Fruit fly (Drosophila melanogaster): Measurements from ENCODE around the gene CG5592.
A peak's percentile ranks its signal among the peaks of the same experiment; 100 is the strongest.

The CG5592 gene

DNA sequence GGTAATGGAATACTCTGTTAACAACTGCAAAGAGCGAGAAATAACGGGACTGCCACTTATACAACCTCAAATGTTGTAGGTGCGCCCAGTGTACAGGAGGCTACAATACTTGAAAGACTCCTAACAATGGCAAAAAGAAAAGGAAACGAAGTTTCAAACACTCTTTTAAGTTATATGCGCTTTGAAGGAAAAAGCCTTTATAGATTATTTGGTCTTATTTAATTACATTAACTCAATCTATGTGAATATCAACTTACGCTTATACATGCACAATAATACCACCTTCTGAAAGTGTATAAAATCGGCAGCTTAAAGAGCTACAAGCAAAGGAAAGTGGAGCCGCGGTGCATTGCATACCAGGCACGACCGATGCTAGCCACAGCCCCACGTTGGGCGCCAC is 43.0 kb downstream of the CG5592 start:
- no peak for TF ChIP-seq CG6792 (GFP tag; optimal IDR thresholded peaks at IDR 0.05)
- no peak for TF ChIP-seq CG11902 (GFP tag; optimal IDR thresholded peaks at IDR 0.05)
- TF ChIP-seq CG8119 (GFP tag; IDR thresholded peaks at IDR 0.05) = peak; percentile 55; the same call in 2 of the 3 replicates
- TF ChIP-seq CG11294 (GFP tag; IDR thresholded peaks at IDR 0.05) = no peak
- TF ChIP-seq esn (GFP tag; optimal IDR thresholded peaks at IDR 0.05) = no peak
- no peak for TF ChIP-seq Sox102F (GFP tag; optimal IDR thresholded peaks at IDR 0.05)
- TF ChIP-seq vri (GFP tag; optimal IDR thresholded peaks at IDR 0.05) = no peak
- no peak for TF ChIP-seq Ets21C (GFP tag; optimal IDR thresholded peaks at IDR 0.05)
- no peak for TF ChIP-seq Eip78C (GFP tag)
- TF ChIP-seq Blimp-1 (GFP tag; optimal IDR thresholded peaks at IDR 0.05) = no peak
- TF ChIP-seq acj6 (GFP tag; optimal IDR thresholded peaks at IDR 0.05) = no peak
- TF ChIP-seq CG8632 (GFP tag; optimal IDR thresholded peaks at IDR 0.05) = no peak
- no peak for TF ChIP-seq CG10631 (GFP tag; optimal IDR thresholded peaks at IDR 0.05)
- TF ChIP-seq Eip93F (GFP tag; optimal IDR thresholded peaks at IDR 0.05) = no peak
- TF ChIP-seq OdsH (GFP tag; optimal IDR thresholded peaks at IDR 0.05) = no peak
- no peak for TF ChIP-seq fkh (GFP tag; optimal IDR thresholded peaks at IDR 0.05)
- TF ChIP-seq topi (GFP tag; optimal IDR thresholded peaks at IDR 0.05) = no peak
- TF ChIP-seq ss (GFP tag; optimal IDR thresholded peaks at IDR 0.05) = no peak
- no peak for TF ChIP-seq lz (GFP tag; optimal IDR thresholded peaks at IDR 0.05)
- TF ChIP-seq CG6808 (GFP tag; optimal IDR thresholded peaks at IDR 0.05) = no peak
- TF ChIP-seq CG34406 (GFP tag; optimal IDR thresholded peaks at IDR 0.05) = no peak
- TF ChIP-seq achi (GFP tag; optimal IDR thresholded peaks at IDR 0.05) = no peak
- no peak for TF ChIP-seq Hr38 (GFP tag; optimal IDR thresholded peaks at IDR 0.05)
- TF ChIP-seq Gug (GFP tag; IDR thresholded peaks at IDR 0.05) = no peak
- TF ChIP-seq svp (GFP tag) = no peak
- no peak for TF ChIP-seq dac (GFP tag; optimal IDR thresholded peaks at IDR 0.05)
- TF ChIP-seq fd59A (GFP tag; optimal IDR thresholded peaks at IDR 0.05) = no peak
- TF ChIP-seq CG6854 (GFP tag; optimal IDR thresholded peaks at IDR 0.05) = no peak
- TF ChIP-seq CG32006 (GFP tag; optimal IDR thresholded peaks at IDR 0.05) = peak; percentile 24
- TF ChIP-seq Hr39 (GFP tag; optimal IDR thresholded peaks at IDR 0.05) = no peak
- TF ChIP-seq CG9139 (GFP tag; optimal IDR thresholded peaks at IDR 0.05) = no peak
- no peak for TF ChIP-seq CG10669 (GFP tag; optimal IDR thresholded peaks at IDR 0.05)
- TF ChIP-seq Eip75B (GFP tag; optimal IDR thresholded peaks at IDR 0.05) = no peak
- TF ChIP-seq salr (GFP tag; optimal IDR thresholded peaks at IDR 0.05) = no peak
- peak; percentile 38; the same call in 1 of the 2 replicates for TF ChIP-seq CG15336 (GFP tag; IDR thresholded peaks at IDR 0.05)
- peak; percentile 50 for TF ChIP-seq Hr4 (GFP tag; optimal IDR thresholded peaks at IDR 0.05)

DNA sequence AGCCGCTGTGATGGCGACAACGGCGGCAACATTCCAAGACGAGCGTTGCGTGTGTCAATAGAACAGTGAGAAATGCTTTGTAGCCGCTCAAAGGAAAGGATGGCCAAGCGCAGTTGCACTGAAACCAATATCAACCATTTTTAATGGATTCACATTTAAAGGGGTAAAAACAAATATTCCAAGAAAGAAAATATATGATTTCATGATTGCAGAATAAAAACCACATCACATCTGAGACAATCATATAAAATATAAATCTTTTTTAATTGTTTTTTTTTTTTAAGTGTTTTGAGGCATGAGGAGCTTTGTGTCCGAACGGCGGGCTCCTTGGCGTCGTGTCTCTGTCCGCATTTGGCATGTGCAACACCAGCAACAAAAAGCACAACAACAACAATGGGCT is 43.6 kb downstream of the CG5592 start:
- TF ChIP-seq salr (GFP tag; optimal IDR thresholded peaks at IDR 0.05) = no peak
- no peak for TF ChIP-seq Sox15 (GFP tag; optimal IDR thresholded peaks at IDR 0.05)
- no peak for TF ChIP-seq CG6854 (GFP tag; optimal IDR thresholded peaks at IDR 0.05)
- peak; percentile 54 for TF ChIP-seq CG32006 (GFP tag; optimal IDR thresholded peaks at IDR 0.05)
- no peak for TF ChIP-seq fd85E (GFP tag; optimal IDR thresholded peaks at IDR 0.05)
- TF ChIP-seq spab (GFP tag; optimal IDR thresholded peaks at IDR 0.05) = peak; percentile 24
- peak; percentile 0 for TF ChIP-seq net (GFP tag; optimal IDR thresholded peaks at IDR 0.05)
- no peak for TF ChIP-seq Hr38 (GFP tag; optimal IDR thresholded peaks at IDR 0.05)
- TF ChIP-seq Blimp-1 (GFP tag; optimal IDR thresholded peaks at IDR 0.05) = no peak
- TF ChIP-seq svp (GFP tag) = peak; percentile 62
- no peak for TF ChIP-seq Eip93F (GFP tag; optimal IDR thresholded peaks at IDR 0.05)
- TF ChIP-seq Gug (GFP tag; IDR thresholded peaks at IDR 0.05) = peak; percentile 52; the same call in 1 of the 2 replicates
- TF ChIP-seq ss (GFP tag; optimal IDR thresholded peaks at IDR 0.05) = peak in 1 of 2 experiments; percentile 22
- TF ChIP-seq Lpt (GFP tag; optimal IDR thresholded peaks at IDR 0.05) = peak; percentile 34
- TF ChIP-seq lz (GFP tag; optimal IDR thresholded peaks at IDR 0.05) = peak; percentile 33
- peak; percentile 7 for TF ChIP-seq Hr39 (GFP tag; optimal IDR thresholded peaks at IDR 0.05)
- TF ChIP-seq topi (GFP tag; optimal IDR thresholded peaks at IDR 0.05) = no peak
- TF ChIP-seq CG6792 (GFP tag; optimal IDR thresholded peaks at IDR 0.05) = peak; percentile 27
- peak; percentile 55 for TF ChIP-seq achi (GFP tag; optimal IDR thresholded peaks at IDR 0.05)
- peak; percentile 17; the same call in 1 of the 2 replicates for TF ChIP-seq CG11294 (GFP tag; IDR thresholded peaks at IDR 0.05)
- TF ChIP-seq fkh (GFP tag; optimal IDR thresholded peaks at IDR 0.05) = no peak
- TF ChIP-seq Ets21C (GFP tag; optimal IDR thresholded peaks at IDR 0.05) = no peak
- TF ChIP-seq CG3919 (GFP tag; optimal IDR thresholded peaks at IDR 0.05) = peak; percentile 51
- peak; percentile 27 for TF ChIP-seq pdm3 (GFP tag; optimal IDR thresholded peaks at IDR 0.05)
- TF ChIP-seq Sox102F (GFP tag; optimal IDR thresholded peaks at IDR 0.05) = peak; percentile 12
- peak; percentile 65 for TF ChIP-seq esn (GFP tag; optimal IDR thresholded peaks at IDR 0.05)
- peak; percentile 56; the same call in 2 of the 3 replicates for TF ChIP-seq eg (GFP tag; IDR thresholded peaks at IDR 0.05)
- peak; percentile 50 for TF ChIP-seq CG15336 (GFP tag; IDR thresholded peaks at IDR 0.05)
- peak; percentile 6 for TF ChIP-seq CG3032 (tag; optimal IDR thresholded peaks at IDR 0.05)
- TF ChIP-seq dac (GFP tag; optimal IDR thresholded peaks at IDR 0.05) = no peak
- TF ChIP-seq CG10631 (GFP tag; optimal IDR thresholded peaks at IDR 0.05) = peak; percentile 73
- no peak for TF ChIP-seq CG6276 (GFP tag; optimal IDR thresholded peaks at IDR 0.05)
- no peak for TF ChIP-seq CG1621 (tag; optimal IDR thresholded peaks at IDR 0.05)
- TF ChIP-seq CG4318 (GFP tag; optimal IDR thresholded peaks at IDR 0.05) = no peak

All from whole organism, prepupa.